Worm (Caenorhabditis elegans) whole organism, midembryonic: Measurements from ENCODE around the gene D1044.4.

Experiments used
- flt-1 ChIP-seq: fragments of 200-800 bp; sonication (Bioruptor generic); IDR thresholded peaks from 2 replicates; pipeline ENCODE4 v1.3.6; 2022; ENCODE audit warnings: missing genetic modification characterization, missing compliant biosample characterization
- med-1 ChIP-seq: sonication (generic microtip); optimal IDR thresholded peaks from 2 replicates; lab custom pipeline; 2017; ENCODE audit warnings: missing genetic modification characterization, mild to moderate bottlenecking, missing compliant biosample characterization, antibody characterized with exemption, missing genetic modification reagents; ENCODE audit not compliant: insufficient read depth
- ref-1 ChIP-seq: fragments of 200-800 bp; sonication (Bioruptor generic); conservative IDR thresholded peaks from 2 replicates; pipeline ENCODE4 v1.3.6; 2022; ENCODE audit warnings: missing genetic modification reagents, missing genetic modification characterization, missing compliant biosample characterization
- tab-1 ChIP-seq: fragments of 200-800 bp; sonication (Bioruptor generic); IDR thresholded peaks from 2 replicates; pipeline ENCODE4 v1.3.6; 2022; ENCODE audit warnings: missing genetic modification characterization, missing compliant biosample characterization

DNA sequence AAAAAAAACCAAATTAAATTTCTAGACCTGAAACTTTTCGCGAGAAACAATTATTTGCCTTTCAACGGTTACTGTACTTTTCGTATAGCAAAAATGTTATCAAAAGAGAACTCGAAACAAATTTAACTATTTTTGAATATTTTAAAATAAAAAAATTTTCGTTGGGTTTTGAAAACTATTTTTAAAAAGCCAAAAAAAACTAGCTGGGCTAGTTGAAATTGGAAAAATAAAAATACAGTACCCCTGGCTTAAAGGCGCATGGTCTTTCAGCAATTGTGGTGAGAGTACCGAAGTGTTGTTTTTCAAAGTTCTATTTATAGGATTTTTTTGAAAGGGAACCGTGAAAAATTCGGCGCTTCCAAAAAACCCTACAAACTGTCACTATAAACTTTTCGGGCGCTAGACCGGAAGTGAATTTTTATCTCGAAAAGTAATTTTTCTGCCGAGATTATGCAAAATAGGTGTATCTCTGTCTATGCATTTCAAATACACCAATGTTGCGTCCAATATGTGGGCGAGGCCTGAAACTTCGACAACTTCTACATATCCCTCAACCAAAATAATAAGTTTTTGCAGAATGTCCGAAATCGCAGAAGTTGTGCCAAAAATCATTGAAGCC is 22.0 kb upstream of the D1044.4 start, which contains the start of gene D1044.1:
- TF ChIP-seq tab-1 (GFP tag; lab: Robert Waterston, UW) (no peak), med-1 (GFP tag; lab: Kevin White, UChicago) (no peak), flt-1 (GFP tag; lab: Robert Waterston, UW) (no peak), ref-1 (GFP tag; lab: Robert Waterston, UW) (no peak)
